Worm (Caenorhabditis elegans): ENCODE measurements around the gene nhr-254.

The nhr-254 gene

ce11 chrV:424140-424539 lies 31.7 kb downstream of the nhr-254 start, which contains the start of gene B0554.5:
TSS of gene B0554.5 (plus strand) at chrV:424440.
- TF ChIP-seq unc-62 (GFP tag; optimal IDR thresholded peaks at IDR 0.05) = no peak

- no peak for TF ChIP-seq unc-62 (GFP tag; optimal IDR thresholded peaks at IDR 0.05)
Observed at ce11 chrV:428844-429243, 36.4 kb downstream of the nhr-254 start, which contains the start of gene B0554.4. TSS of gene B0554.4 (plus strand) at chrV:429144.

ce11 chrV:432991-433390 lies 40.6 kb downstream of the nhr-254 start:
- TF ChIP-seq unc-62 (GFP tag; optimal IDR thresholded peaks at IDR 0.05) = no peak

ce11 chrV:433898-434297 lies 41.5 kb downstream of the nhr-254 start, which contains the start of gene B0554.2:
TSS of gene B0554.2 (plus strand) at chrV:434198.
- no peak for TF ChIP-seq unc-62 (GFP tag; optimal IDR thresholded peaks at IDR 0.05)

ce11 chrV:438094-438493 lies 45.7 kb downstream of the nhr-254 start, which contains the start of gene B0554.1:
TSS of gene B0554.1 (plus strand) at chrV:438394.
- TF ChIP-seq unc-62 (GFP tag; optimal IDR thresholded peaks at IDR 0.05) = no peak

ce11 chrV:439183-439749 lies 46.8 kb downstream of the nhr-254 start:
- TF ChIP-seq unc-62 (GFP tag; optimal IDR thresholded peaks at IDR 0.05) = no peak

ce11 chrV:440923-441322 lies 48.5 kb downstream of the nhr-254 start, which contains the start of gene B0554.7:
TSS of gene B0554.7 (minus strand) at chrV:441023.
- no peak for TF ChIP-seq unc-62 (GFP tag; optimal IDR thresholded peaks at IDR 0.05)

- no peak for TF ChIP-seq unc-62 (GFP tag; optimal IDR thresholded peaks at IDR 0.05)
Observed at ce11 chrV:443193-443592, 50.8 kb downstream of the nhr-254 start, which contains the start of gene srh-33. TSS of gene srh-33 (minus strand) at chrV:443293.
